Worm (Caenorhabditis elegans) whole organism, late embryonic: ENCODE results near the gene ins-21.

ENCODE experiments used
- C08G9.2 ChIP-seq: sonication (generic microtip); optimal IDR thresholded peaks from 2 replicates; lab custom pipeline; 2016; ENCODE audit warnings: mild to moderate bottlenecking, missing genetic modification characterization, moderate library complexity, missing compliant biosample characterization
- C38D4.7 ChIP-seq: fragments of 200-800 bp; sonication (Bioruptor generic); optimal IDR thresholded peaks from 2 replicates; lab custom pipeline; 2018; ENCODE audit warnings: mild to moderate bottlenecking, missing genetic modification characterization, moderate library complexity, missing compliant biosample characterization
- F13H6.1 ChIP-seq: sonication (generic microtip); optimal IDR thresholded peaks from 2 replicates; lab custom pipeline; 2016; ENCODE audit warnings: missing genetic modification characterization, missing compliant biosample characterization
- K02D7.2 ChIP-seq: sonication (generic microtip); optimal IDR thresholded peaks from 2 replicates; lab custom pipeline; 2017; ENCODE audit warnings: mild to moderate bottlenecking, missing genetic modification characterization, missing compliant biosample characterization
- K09A11.1 ChIP-seq: sonication (generic microtip); optimal IDR thresholded peaks from 2 replicates; lab custom pipeline; 2017; ENCODE audit warnings: antibody characterized with exemption, mild to moderate bottlenecking, missing genetic modification characterization, missing compliant biosample characterization; ENCODE audit not compliant: insufficient read depth
- T23F11.4 ChIP-seq: fragments of 200-800 bp; sonication (Bioruptor generic); optimal IDR thresholded peaks from 2 replicates; lab custom pipeline; 2018; ENCODE audit warnings: mild to moderate bottlenecking, missing genetic modification characterization, missing compliant biosample characterization
- Y22D7AL.16 ChIP-seq: sonication (generic microtip); optimal IDR thresholded peaks from 2 replicates; lab custom pipeline; 2016; ENCODE audit warnings: missing genetic modification characterization, missing compliant biosample characterization
- ceh-14 ChIP-seq: sonication (generic microtip); optimal IDR thresholded peaks from 2 replicates; lab custom pipeline; 2016; ENCODE audit warnings: missing genotype, missing genetic modification characterization, missing compliant biosample characterization
- ceh-18 ChIP-seq: sonication (generic microtip); optimal IDR thresholded peaks from 2 replicates; lab custom pipeline; 2016; ENCODE audit warnings: missing genetic modification characterization, missing compliant biosample characterization
- ceh-2 ChIP-seq: sonication (generic microtip); optimal IDR thresholded peaks from 2 replicates; lab custom pipeline; 2016; ENCODE audit warnings: missing genotype, missing genetic modification characterization, missing compliant biosample characterization
- ceh-31 ChIP-seq: sonication (generic microtip); optimal IDR thresholded peaks from 2 replicates; lab custom pipeline; 2016; ENCODE audit warnings: missing genetic modification characterization, missing compliant biosample characterization
- ceh-45 ChIP-seq: fragments of 200-800 bp; sonication (Bioruptor generic); IDR thresholded peaks from 2 replicates; pipeline ENCODE4 v1.3.6; 2022; ENCODE audit warnings: missing genetic modification reagents, missing genetic modification characterization, missing compliant biosample characterization
- ceh-6 ChIP-seq: fragments of 200-800 bp; sonication (Bioruptor generic); optimal IDR thresholded peaks from 2 replicates; lab custom pipeline; 2018; ENCODE audit warnings: mild to moderate bottlenecking, missing genetic modification characterization, missing compliant biosample characterization
- ceh-9 ChIP-seq: sonication (generic microtip); optimal IDR thresholded peaks from 2 replicates; lab custom pipeline; 2016; ENCODE audit warnings: mild to moderate bottlenecking, missing genetic modification characterization, inconsistent platforms, missing compliant biosample characterization
- che-1 ChIP-seq: sonication (generic microtip); optimal IDR thresholded peaks from 2 replicates; lab custom pipeline; 2016; ENCODE audit warnings: mild to moderate bottlenecking, missing genetic modification characterization, missing compliant biosample characterization
- dmd-4 ChIP-seq: sonication (generic microtip); optimal IDR thresholded peaks from 2 replicates; lab custom pipeline; 2016; ENCODE audit warnings: borderline replicate concordance, missing genetic modification characterization, missing compliant biosample characterization
- fax-1 ChIP-seq: sonication (generic microtip); optimal IDR thresholded peaks from 2 replicates; lab custom pipeline; 2016; ENCODE audit warnings: missing genotype, missing genetic modification characterization, missing compliant biosample characterization
- fkh-10 ChIP-seq: fragments of 150-350 bp; optimal IDR thresholded peaks from 2 replicates; lab custom pipeline; 2014; ENCODE audit warnings: missing biosample characterization, missing genetic modification reagents, missing genetic modification characterization
- gmeb-2 ChIP-seq: sonication (generic microtip); optimal IDR thresholded peaks from 2 replicates; lab custom pipeline; 2016; ENCODE audit warnings: missing genetic modification characterization, inconsistent platforms, missing compliant biosample characterization
- hlh-13 ChIP-seq: fragments of 200-800 bp; sonication (Bioruptor generic); optimal IDR thresholded peaks from 2 replicates; lab custom pipeline; 2018; ENCODE audit warnings: mild to moderate bottlenecking, missing genetic modification characterization, missing compliant biosample characterization
- hlh-15 ChIP-seq: sonication (generic microtip); optimal IDR thresholded peaks from 2 replicates; lab custom pipeline; 2016; ENCODE audit warnings: missing genetic modification characterization, missing compliant biosample characterization
- hlh-6 ChIP-seq: sonication (generic microtip); optimal IDR thresholded peaks from 2 replicates; lab custom pipeline; 2016; ENCODE audit warnings: missing genotype, missing genetic modification characterization, missing compliant biosample characterization
- hlh-8 ChIP-seq: sonication (generic microtip); optimal IDR thresholded peaks from 2 replicates; lab custom pipeline; 2016; ENCODE audit warnings: missing genotype, missing genetic modification characterization, missing compliant biosample characterization
- madf-2 ChIP-seq: sonication (generic microtip); optimal IDR thresholded peaks from 2 replicates; lab custom pipeline; 2017; ENCODE audit warnings: missing genetic modification characterization, missing compliant biosample characterization
- nfya-1 ChIP-seq: sonication (generic microtip); optimal IDR thresholded peaks from 2 replicates; lab custom pipeline; 2017; ENCODE audit warnings: missing genetic modification characterization, mild to moderate bottlenecking, missing compliant biosample characterization, antibody characterized with exemption, moderate library complexity
- npax-4 ChIP-seq: sonication (generic microtip); optimal IDR thresholded peaks from 2 replicates; lab custom pipeline; 2016; ENCODE audit warnings: missing genetic modification characterization, missing compliant biosample characterization
- pag-3 ChIP-seq: sonication (generic microtip); optimal IDR thresholded peaks from 2 replicates; lab custom pipeline; 2016; ENCODE audit warnings: missing compliant biosample characterization, missing genetic modification characterization, borderline replicate concordance
- pat-9 ChIP-seq: fragments of 200-800 bp; sonication (Bioruptor generic); optimal IDR thresholded peaks from 2 replicates; lab custom pipeline; 2018; ENCODE audit warnings: mild to moderate bottlenecking, missing genetic modification characterization, moderate library complexity, missing compliant biosample characterization
- pax-1 ChIP-seq: fragments of 150-350 bp; optimal IDR thresholded peaks from 2 replicates; lab custom pipeline; 2014; ENCODE audit warnings: missing biosample characterization, missing genetic modification characterization
- pha-2 ChIP-seq: sonication (generic microtip); optimal IDR thresholded peaks from 2 replicates; lab custom pipeline; 2017; ENCODE audit warnings: mild to moderate bottlenecking, missing genetic modification characterization, missing compliant biosample characterization
- pros-1 ChIP-seq: fragments of 150-350 bp; optimal IDR thresholded peaks from 2 replicates; lab custom pipeline; 2014; ENCODE audit warnings: missing biosample characterization, missing genetic modification reagents, missing genetic modification characterization
- rnt-1 ChIP-seq: sonication (generic microtip); optimal IDR thresholded peaks from 2 replicates; lab custom pipeline; 2016; ENCODE audit warnings: missing genetic modification characterization, missing compliant biosample characterization
- sdc-2 ChIP-seq: sonication (generic microtip); optimal IDR thresholded peaks from 2 replicates; lab custom pipeline; 2016; ENCODE audit warnings: missing genotype, missing genetic modification characterization, missing compliant biosample characterization
- sox-2 ChIP-seq: fragments of 200-800 bp; sonication (Bioruptor generic); IDR thresholded peaks from 2 replicates; pipeline ENCODE4 v1.3.6; 2022; ENCODE audit warnings: missing genetic modification reagents, missing genetic modification characterization, missing compliant biosample characterization
- sox-4 ChIP-seq: sonication (generic microtip); optimal IDR thresholded peaks from 2 replicates; lab custom pipeline; 2017; ENCODE audit warnings: mild to moderate bottlenecking, missing genetic modification characterization, inconsistent platforms, missing compliant biosample characterization
- tbx-2 ChIP-seq: sonication (generic microtip); optimal IDR thresholded peaks from 2 replicates; lab custom pipeline; 2016; ENCODE audit warnings: missing genetic modification characterization, missing compliant biosample characterization
- ttx-3 ChIP-seq: sonication (generic microtip); optimal IDR thresholded peaks from 2 replicates; lab custom pipeline; 2016; ENCODE audit warnings: missing genetic modification reagents, missing genetic modification characterization, missing compliant biosample characterization
- unc-42 ChIP-seq: sonication (generic microtip); optimal IDR thresholded peaks from 2 replicates; lab custom pipeline; 2016; ENCODE audit warnings: missing genotype, missing genetic modification characterization, missing compliant biosample characterization
- unc-86 ChIP-seq: sonication (generic microtip); optimal IDR thresholded peaks from 2 replicates; lab custom pipeline; 2016; ENCODE audit warnings: missing genetic modification characterization, missing compliant biosample characterization
- zip-5 ChIP-seq: sonication (generic microtip); optimal IDR thresholded peaks from 2 replicates; lab custom pipeline; 2016; ENCODE audit warnings: missing genetic modification characterization, missing compliant biosample characterization
- ztf-16 ChIP-seq: sonication (generic microtip); optimal IDR thresholded peaks from 2 replicates; lab custom pipeline; 2017; ENCODE audit warnings: missing genetic modification characterization, missing compliant biosample characterization

The ins-21 gene

DNA sequence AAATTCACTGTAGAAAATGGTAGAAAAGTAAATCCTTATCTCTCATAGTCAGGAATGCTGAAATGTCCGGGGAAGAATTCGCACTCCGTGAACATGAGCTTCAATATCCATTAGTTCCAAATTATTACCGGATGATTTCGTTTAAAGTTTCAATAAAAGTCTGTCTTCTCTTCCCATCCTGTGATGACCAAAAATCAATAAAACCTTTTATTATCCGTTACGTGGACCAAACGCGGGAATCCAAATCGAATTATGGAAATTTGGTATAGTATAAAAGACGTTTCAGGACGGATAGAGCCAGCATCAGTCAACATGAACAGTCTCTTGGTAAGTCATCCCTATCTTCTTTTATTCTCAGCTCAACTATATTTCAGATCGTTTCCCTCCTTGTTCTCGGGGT is 19.3 kb upstream of the ins-21 start, which contains the start of gene C05B5.11:
TSS of gene C05B5.11 (plus strand) at position 301 of the 400 bp plus-strand sequence.
- TF ChIP-seq npax-4 (tag; lab: Kevin White, UChicago) (no peak), K02D7.2 (tag; lab: Kevin White, UChicago) (no peak), T23F11.4 (GFP tag; lab: Kevin White, UChicago) (no peak), hlh-15 (tag; lab: Kevin White, UChicago) (no peak), gmeb-2 (tag; lab: Kevin White, UChicago) (no peak)

DNA sequence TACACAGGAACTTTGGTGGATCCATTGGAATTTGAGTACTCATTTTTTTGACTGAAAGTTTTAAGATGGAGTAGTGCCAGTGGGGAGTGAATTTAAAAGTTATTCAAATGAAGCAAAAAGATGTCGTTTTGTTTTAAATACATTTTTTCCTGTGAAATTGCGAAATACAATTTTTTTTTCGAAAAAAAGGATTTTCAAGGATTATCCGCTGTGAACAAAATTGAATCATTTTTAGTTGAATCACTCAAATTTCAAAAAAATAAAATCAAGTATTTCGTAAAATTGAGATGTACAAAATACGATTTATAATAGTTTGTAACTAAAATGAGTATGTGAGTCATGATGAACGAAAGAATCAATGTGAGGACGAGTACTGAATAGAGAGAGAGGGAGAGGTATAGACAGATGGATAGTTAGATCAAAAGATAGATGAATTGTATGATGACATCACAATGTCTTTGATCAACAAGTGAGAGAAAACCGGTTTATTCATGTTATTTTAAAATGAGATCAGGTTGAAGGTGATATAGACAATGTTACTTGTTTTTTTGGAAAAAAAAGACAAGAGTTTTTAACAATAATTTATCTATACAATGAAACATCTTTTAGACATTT is 16.7 kb upstream of the ins-21 start, which contains the start of gene C05B5.8:
TSS of gene C05B5.8 (minus strand) at position 51 of the 615 bp plus-strand sequence.
- TF ChIP-seq fax-1 (tag; lab: Kevin White, UChicago) (no peak), C38D4.7 (GFP tag; lab: Kevin White, UChicago) (no peak), hlh-8 (tag; lab: Kevin White, UChicago) (no peak), pros-1 (no peak), pha-2 (tag; lab: Kevin White, UChicago) (no peak), fkh-10 (GFP tag; lab: Kevin White, UChicago) (no peak), ceh-6 (GFP tag; lab: Kevin White, UChicago) (no peak)

DNA sequence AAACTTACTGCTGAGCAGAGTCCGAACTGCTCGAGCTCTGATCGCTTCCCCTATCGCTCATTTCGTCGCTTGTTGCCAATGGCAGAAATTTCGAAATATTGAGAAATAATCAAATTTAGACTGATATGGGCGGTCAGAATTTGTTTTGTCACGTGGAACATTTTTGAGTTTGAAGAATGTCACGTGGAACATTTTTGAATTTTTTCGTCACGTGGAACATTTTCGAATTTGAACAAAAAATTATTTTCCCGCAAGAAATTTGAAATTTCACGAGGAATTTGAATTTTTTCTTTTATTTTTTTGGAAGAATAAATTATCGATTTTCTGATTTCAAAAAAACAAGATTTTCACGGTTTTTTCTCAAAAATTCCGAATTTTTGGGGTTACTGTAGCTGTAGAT is 13.4 kb upstream of the ins-21 start, which contains the start of gene fbxa-155:
TSS of gene fbxa-155 (minus strand) at position 101 of the 400 bp plus-strand sequence.
- no peak for TF ChIP-seq tbx-2 (tag; lab: Kevin White, UChicago)
- TF ChIP-seq pat-9 (tag; lab: Kevin White, UChicago) = no peak
- no peak for TF ChIP-seq sox-4
- no peak for TF ChIP-seq hlh-6 (tag; lab: Kevin White, UChicago)
- TF ChIP-seq K09A11.1 (tag; lab: Kevin White, UChicago) = no peak
- TF ChIP-seq npax-4 (tag; lab: Kevin White, UChicago) = no peak
- TF ChIP-seq ztf-16 (tag; lab: Kevin White, UChicago) = no peak
- no peak for TF ChIP-seq ceh-2 (tag; lab: Kevin White, UChicago)
- TF ChIP-seq Y22D7AL.16 (tag; lab: Kevin White, UChicago) = no peak
- TF ChIP-seq ttx-3 (tag; lab: Kevin White, UChicago) = no peak
- TF ChIP-seq che-1 (tag; lab: Kevin White, UChicago) = no peak
- TF ChIP-seq unc-86 (tag; lab: Kevin White, UChicago) = no peak
- TF ChIP-seq F13H6.1 = no peak
- TF ChIP-seq pax-1 (tag; lab: Kevin White, UChicago) = no peak
- TF ChIP-seq rnt-1 (tag; lab: Kevin White, UChicago) = no peak
- no peak for TF ChIP-seq zip-5
- no peak for TF ChIP-seq ceh-9 (tag; lab: Kevin White, UChicago)
- no peak for TF ChIP-seq nfya-1 (tag; lab: Kevin White, UChicago)
- TF ChIP-seq ceh-45 = no peak
- TF ChIP-seq ceh-31 (tag; lab: Kevin White, UChicago) = no peak

DNA sequence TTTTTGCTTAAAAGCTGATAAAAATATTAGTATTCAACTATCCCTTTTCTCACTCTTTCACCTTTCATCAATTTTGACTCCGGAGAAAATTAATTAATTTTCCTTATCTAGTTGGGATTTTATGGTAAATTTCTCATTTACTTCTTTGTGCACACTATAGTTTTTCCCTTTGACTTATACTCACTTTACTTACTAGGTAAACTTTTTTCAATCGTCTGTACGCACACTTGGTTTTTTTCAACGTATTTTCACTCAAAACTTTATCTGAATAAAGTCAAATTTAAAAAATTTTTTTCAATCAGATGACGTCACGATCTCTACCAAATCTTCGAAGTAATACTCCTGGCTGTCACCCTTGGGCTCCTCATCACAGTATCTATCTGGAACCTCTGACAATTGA is 11.4 kb upstream of the ins-21 start, which contains the start of gene C05B5.16:
TSS of gene C05B5.16 (plus strand) at position 301 of the 400 bp plus-strand sequence.
- TF ChIP-seq C08G9.2 (tag; lab: Kevin White, UChicago) (no peak), ceh-14 (tag; lab: Kevin White, UChicago) (no peak), dmd-4 (tag; lab: Kevin White, UChicago) (no peak), F13H6.1 (no peak), hlh-13 (no peak), hlh-6 (tag; lab: Kevin White, UChicago) (no peak), npax-4 (tag; lab: Kevin White, UChicago) (no peak), sdc-2 (tag; lab: Kevin White, UChicago) (no peak), ttx-3 (tag; lab: Kevin White, UChicago) (no peak), sox-2 (GFP tag; lab: Robert Waterston, UW) (no peak), sox-4 (no peak), pag-3 (tag; lab: Kevin White, UChicago) (no peak), tbx-2 (tag; lab: Kevin White, UChicago) (no peak), unc-42 (tag; lab: Kevin White, UChicago) (no peak), ceh-18 (tag; lab: Kevin White, UChicago) (no peak), ceh-31 (tag; lab: Kevin White, UChicago) (no peak), rnt-1 (tag; lab: Kevin White, UChicago) (no peak), ztf-16 (tag; lab: Kevin White, UChicago) (no peak), madf-2 (tag; lab: Kevin White, UChicago) (no peak)
